Fruit fly (Drosophila melanogaster) whole organism, embryonic: ENCODE data around the gene CG43072.

Experiments
- Abd-B ChIP-seq: fragments of 200-800 bp; sonication (Bioruptor generic); optimal IDR thresholded peaks from 2 replicates; lab custom pipeline; 2018; ENCODE audit warnings: missing biosample characterization, mild to moderate bottlenecking, missing genetic modification characterization, moderate library complexity
- CG10274 ChIP-seq: fragments of 200-800 bp; sonication (Bioruptor generic); optimal IDR thresholded peaks from 3 replicates; lab custom pipeline; 2017; ENCODE audit warnings: missing biosample characterization, mild to moderate bottlenecking, missing genetic modification characterization
- CG10462 ChIP-seq: fragments of 200-800 bp; sonication (Bioruptor generic); optimal IDR thresholded peaks from 2 replicates; lab custom pipeline; 2016; ENCODE audit warnings: missing biosample characterization, missing genetic modification characterization
- CG12071 ChIP-seq: fragments of 200-800 bp; sonication (Bioruptor generic); optimal IDR thresholded peaks from 3 replicates; lab custom pipeline; 2018; ENCODE audit warnings: missing biosample characterization, mild to moderate bottlenecking, missing genetic modification characterization
- CG13894 ChIP-seq: fragments of 200-800 bp; sonication (Bioruptor generic); optimal IDR thresholded peaks from 3 replicates; lab custom pipeline; 2018; ENCODE audit warnings: missing biosample characterization, mild to moderate bottlenecking, missing genetic modification characterization, moderate library complexity
- CG14014 ChIP-seq: fragments of 200-800 bp; sonication (Bioruptor generic); IDR thresholded peaks from 2 replicates; pipeline ENCODE4 v1.3.6; 2022; ENCODE audit warnings: missing biosample characterization, missing genetic modification characterization
- CG17912 ChIP-seq: fragments of 200-800 bp; sonication (Bioruptor generic); optimal IDR thresholded peaks from 2 replicates; lab custom pipeline; 2018; ENCODE audit warnings: missing biosample characterization, mild to moderate bottlenecking, missing genetic modification characterization
- CG18619 ChIP-seq: fragments of 200-800 bp; sonication (Bioruptor generic); optimal IDR thresholded peaks from 3 replicates; lab custom pipeline; 2017; ENCODE audit warnings: missing biosample characterization, mild to moderate bottlenecking, missing genetic modification characterization
- CG18764 ChIP-seq: fragments of 200-800 bp; sonication (Bioruptor generic); optimal IDR thresholded peaks from 3 replicates; lab custom pipeline; 2016; ENCODE audit warnings: missing biosample characterization, missing genetic modification characterization
- CG31224 ChIP-seq: fragments of 200-800 bp; sonication (Bioruptor generic); IDR thresholded peaks from 2 replicates; pipeline ENCODE4 v1.3.6; 2022; ENCODE audit warnings: missing biosample characterization, missing genetic modification characterization
- CG31365 ChIP-seq: fragments of 200-800 bp; sonication (Bioruptor generic); optimal IDR thresholded peaks from 2 replicates; lab custom pipeline; 2018; ENCODE audit warnings: missing biosample characterization, mild to moderate bottlenecking, missing genetic modification characterization
- CG4424 ChIP-seq: fragments of 200-800 bp; sonication (Bioruptor generic); optimal IDR thresholded peaks from 3 replicates; lab custom pipeline; 2016; ENCODE audit warnings: missing biosample characterization, missing genetic modification characterization
- CG7963 ChIP-seq: fragments of 200-800 bp; sonication (Bioruptor generic); IDR thresholded peaks from 3 replicates; pipeline ENCODE4 v1.3.6; 2022; ENCODE audit warnings: missing biosample characterization, missing genetic modification characterization; ENCODE audit not compliant: partially characterized antibody
- CG9817 ChIP-seq: fragments of 200-800 bp; sonication (Bioruptor generic); optimal IDR thresholded peaks from 2 replicates; lab custom pipeline; 2018; ENCODE audit warnings: missing biosample characterization, mild to moderate bottlenecking, missing genetic modification characterization, moderate library complexity
- CrebB ChIP-seq: fragments of 200-800 bp; sonication (Bioruptor generic); optimal IDR thresholded peaks from 3 replicates; lab custom pipeline; 2018; ENCODE audit warnings: missing biosample characterization, mild to moderate bottlenecking, missing genetic modification characterization
- Doc3 ChIP-seq: fragments of 200-800 bp; sonication (Bioruptor generic); IDR thresholded peaks from 3 replicates; pipeline ENCODE4 v1.3.6; 2022; ENCODE audit warnings: missing biosample characterization, missing genetic modification characterization; ENCODE audit not compliant: partially characterized antibody
- Drgx ChIP-seq: fragments of 200-800 bp; sonication (Bioruptor generic); IDR thresholded peaks from 2 replicates; pipeline ENCODE4 v1.3.6; 2022; ENCODE audit warnings: missing biosample characterization, missing genetic modification characterization
- E2f1 ChIP-seq: fragments of 200-800 bp; sonication (Bioruptor generic); IDR thresholded peaks from 2 replicates; pipeline ENCODE4 v1.3.6; 2022; ENCODE audit warnings: missing biosample characterization, missing genetic modification characterization
- Gsc ChIP-seq: fragments of 200-800 bp; sonication (Bioruptor generic); IDR thresholded peaks from 2 replicates; pipeline ENCODE4 v1.3.6; 2022; ENCODE audit warnings: missing biosample characterization, missing genetic modification characterization
- H15 ChIP-seq: fragments of 200-800 bp; sonication (Bioruptor generic); IDR thresholded peaks from 3 replicates; pipeline ENCODE4 v1.3.6; 2022; ENCODE audit warnings: missing biosample characterization, missing genetic modification characterization
- H2.0 ChIP-seq: fragments of 200-800 bp; sonication (Bioruptor generic); IDR thresholded peaks from 2 replicates; pipeline ENCODE4 v1.3.6; 2022; ENCODE audit warnings: missing biosample characterization, missing genetic modification characterization
- HLH4C ChIP-seq: fragments of 200-800 bp; sonication (Bioruptor generic); IDR thresholded peaks from 3 replicates; pipeline ENCODE4 v1.3.6; 2022; ENCODE audit warnings: missing biosample characterization, missing genetic modification characterization; ENCODE audit not compliant: partially characterized antibody
- Hand ChIP-seq: fragments of 200-800 bp; sonication (Bioruptor generic); optimal IDR thresholded peaks from 2 replicates; lab custom pipeline; 2017; ENCODE audit warnings: mild to moderate bottlenecking, missing biosample characterization, missing genetic modification reagents, missing genetic modification characterization
- Hsf ChIP-seq: fragments of 200-800 bp; sonication (Bioruptor generic); optimal IDR thresholded peaks from 3 replicates; lab custom pipeline; 2016; ENCODE audit warnings: missing biosample characterization, missing genetic modification characterization
- Med ChIP-seq: fragments of 200-800 bp; sonication (Bioruptor generic); peaks from one replicate; lab custom pipeline; 2016; ENCODE audit warnings: missing biosample characterization, missing genetic modification characterization, mild to moderate bottlenecking, inconsistent platforms, moderate library complexity
- NC2α ChIP-seq: fragments of 200-800 bp; sonication (Bioruptor generic); optimal IDR thresholded peaks from 2 replicates; lab custom pipeline; 2016; ENCODE audit warnings: missing biosample characterization, missing genetic modification characterization
- Oli ChIP-seq: fragments of 200-800 bp; sonication (Bioruptor generic); optimal IDR thresholded peaks from 2 replicates; lab custom pipeline; 2018; ENCODE audit warnings: missing biosample characterization, mild to moderate bottlenecking, missing genetic modification characterization, moderate library complexity
- Opbp ChIP-seq: fragments of 200-800 bp; sonication (Bioruptor generic); IDR thresholded peaks from 3 replicates; pipeline ENCODE4 v1.3.6; 2022; ENCODE audit warnings: missing biosample characterization, missing genetic modification characterization; ENCODE audit not compliant: partially characterized antibody
- Ssrp ChIP-seq: fragments of 200-800 bp; sonication (Bioruptor generic); optimal IDR thresholded peaks from 2 replicates; lab custom pipeline; 2018; ENCODE audit warnings: missing biosample characterization, mild to moderate bottlenecking, missing genetic modification characterization, moderate library complexity
- Usf ChIP-seq: fragments of 200-800 bp; sonication (Bioruptor generic); optimal IDR thresholded peaks from 2 replicates; lab custom pipeline; 2017; ENCODE audit warnings: missing genotype, missing biosample characterization, missing genetic modification characterization
- ato ChIP-seq: fragments of 200-800 bp; sonication (Bioruptor generic); IDR thresholded peaks from 2 replicates; pipeline ENCODE4 v1.3.6; 2022; ENCODE audit warnings: missing biosample characterization, missing genetic modification characterization; ENCODE audit not compliant: partially characterized antibody
- br ChIP-seq: fragments of >200 bp; optimal IDR thresholded peaks from 2 replicates; lab custom pipeline; 2017
- da ChIP-seq: fragments of 200-800 bp; sonication (Bioruptor generic); optimal IDR thresholded peaks from 2 replicates; lab custom pipeline; 2016; ENCODE audit warnings: missing biosample characterization, missing genetic modification characterization
- dm ChIP-seq: fragments of 200-800 bp; sonication (Bioruptor generic); optimal IDR thresholded peaks from 3 replicates; lab custom pipeline; 2016; ENCODE audit warnings: missing biosample characterization, missing genetic modification characterization
- gcm2 ChIP-seq: fragments of 200-800 bp; sonication (Bioruptor generic); optimal IDR thresholded peaks from 2 replicates; lab custom pipeline; 2016; ENCODE audit warnings: missing biosample characterization, missing genetic modification characterization
- gro ChIP-seq: fragments of 200-800 bp; sonication (Bioruptor generic); optimal IDR thresholded peaks from 2 replicates; lab custom pipeline; 2016; ENCODE audit warnings: missing biosample characterization, missing genetic modification characterization
- h ChIP-seq: fragments of >200 bp; optimal IDR thresholded peaks from 2 replicates; lab custom pipeline; 2017
- kni ChIP-seq: fragments of 200-800 bp; sonication (Bioruptor generic); optimal IDR thresholded peaks from 3 replicates; lab custom pipeline; 2017; ENCODE audit warnings: mild to moderate bottlenecking, missing biosample characterization, missing genetic modification reagents, missing genetic modification characterization
- maf-S ChIP-seq: fragments of 200-800 bp; sonication (Bioruptor generic); optimal IDR thresholded peaks from 2 replicates; lab custom pipeline; 2016; ENCODE audit warnings: missing biosample characterization, missing genetic modification characterization
- ranshi ChIP-seq: fragments of 200-800 bp; sonication (Bioruptor generic); IDR thresholded peaks from 2 replicates; pipeline ENCODE4 v1.3.6; 2022; ENCODE audit warnings: missing biosample characterization, missing genetic modification characterization
- scrt ChIP-seq: fragments of 200-800 bp; sonication (Bioruptor generic); optimal IDR thresholded peaks from 2 replicates; lab custom pipeline; 2018; ENCODE audit warnings: missing biosample characterization, mild to moderate bottlenecking, missing genetic modification characterization, moderate library complexity
- sens ChIP-seq: fragments of 200-800 bp; sonication (Bioruptor generic); peaks from one replicate; lab custom pipeline; 2016; ENCODE audit warnings: missing biosample characterization, missing genetic modification characterization
- slp2 ChIP-seq: fragments of 200-800 bp; sonication (Bioruptor generic); optimal IDR thresholded peaks from 2 replicates; lab custom pipeline; 2016; ENCODE audit warnings: missing biosample characterization, missing genetic modification characterization
- sr ChIP-seq: fragments of 200-800 bp; sonication (Bioruptor generic); IDR thresholded peaks from 3 replicates; pipeline ENCODE4 v1.3.6; 2022; ENCODE audit warnings: missing biosample characterization, missing genetic modification characterization
- stc ChIP-seq: fragments of 200-800 bp; sonication (Bioruptor generic); IDR thresholded peaks from 2 replicates; pipeline ENCODE4 v1.3.6; 2022; ENCODE audit warnings: missing biosample characterization, missing genetic modification characterization
- tgo ChIP-seq: fragments of 200-800 bp; sonication (Bioruptor generic); IDR thresholded peaks from 3 replicates; pipeline ENCODE4 v1.3.6; 2022; ENCODE audit warnings: missing biosample characterization, missing genetic modification characterization
- trem ChIP-seq: fragments of 200-800 bp; optimal IDR thresholded peaks from 3 replicates; lab custom pipeline; 2019; ENCODE audit warnings: missing biosample characterization, mild to moderate bottlenecking, missing genetic modification characterization, moderate library complexity
- trh ChIP-seq: fragments of 200-800 bp; sonication (Bioruptor generic); optimal IDR thresholded peaks from 2 replicates; lab custom pipeline; 2016; ENCODE audit warnings: missing biosample characterization, missing genetic modification characterization
- unpg ChIP-seq: fragments of 200-800 bp; sonication (Bioruptor generic); optimal IDR thresholded peaks from 3 replicates; lab custom pipeline; 2018; ENCODE audit warnings: missing biosample characterization, mild to moderate bottlenecking, missing genetic modification characterization, moderate library complexity
- usp ChIP-seq: fragments of >200 bp; optimal IDR thresholded peaks from 2 replicates; lab custom pipeline; 2017; ENCODE audit warnings: missing biosample characterization, missing genetic modification characterization
- vfl ChIP-seq: fragments of 200-800 bp; sonication (Bioruptor generic); optimal IDR thresholded peaks from 2 replicates; lab custom pipeline; 2016; ENCODE audit warnings: missing biosample characterization, missing genetic modification characterization
- zf30C ChIP-seq: fragments of 200-800 bp; sonication (Bioruptor generic); optimal IDR thresholded peaks from 3 replicates; lab custom pipeline; 2018; ENCODE audit warnings: missing biosample characterization, mild to moderate bottlenecking, missing genetic modification characterization

Gene CG43072

dm6 chr3L:21037404-21037803 lies 28.2 kb upstream of the CG43072 start (continued):
- no peak for TF ChIP-seq HLH4C (GFP tag; lab: Robert Waterston, UW)
- TF ChIP-seq CG4424 (GFP tag; lab: Kevin White, UChicago), result peak; percentile 79
- TF ChIP-seq CG10274 (GFP tag; lab: Kevin White, UChicago), result peak; percentile 46
- TF ChIP-seq CG12071, result peak; percentile 53
- TF ChIP-seq zf30C (GFP tag; lab: Kevin White, UChicago), result peak; percentile 55
- no peak for TF ChIP-seq Doc3 (GFP tag; lab: Robert Waterston, UW)
- TF ChIP-seq usp (GFP tag; lab: Kevin White, UChicago), result no peak
- TF ChIP-seq H15 (GFP tag; lab: Robert Waterston, UW), result no peak; the same call in 2 of the 3 replicates
- peak; percentile 78 for TF ChIP-seq CG14014
- TF ChIP-seq gro (GFP tag; lab: Kevin White, UChicago), result peak; percentile 53
- TF ChIP-seq sr, result no peak
- peak; percentile 54 for TF ChIP-seq CG13894
- peak; percentile 65 for TF ChIP-seq CG10462 (GFP tag; lab: Kevin White, UChicago)
- peak; percentile 81 for TF ChIP-seq Hsf
- peak; percentile 20 for TF ChIP-seq CG31365
- TF ChIP-seq dm (GFP tag; lab: Kevin White, UChicago), result peak; percentile 32
- peak; percentile 59 for TF ChIP-seq scrt (GFP tag; lab: Kevin White, UChicago)
- peak; percentile 44 for TF ChIP-seq trh
- TF ChIP-seq Gsc (GFP tag; lab: Robert Waterston, UW), result no peak
- peak; percentile 51 for TF ChIP-seq Hand
- TF ChIP-seq Drgx (GFP tag; lab: Robert Waterston, UW), result peak; percentile 69; the same call in 1 of the 2 replicates
- TF ChIP-seq Med, result peak; percentile 95
- TF ChIP-seq sens (GFP tag; lab: Kevin White, UChicago), result peak; percentile 96
- no peak for TF ChIP-seq CG7963
- no peak for TF ChIP-seq kni (GFP tag; lab: Kevin White, UChicago)
- TF ChIP-seq br (lab: Kevin White, UChicago), result no peak
- TF ChIP-seq Abd-B (GFP tag; lab: Kevin White, UChicago), result peak; percentile 67
- peak; percentile 90 for TF ChIP-seq unpg
- peak; percentile 56 for TF ChIP-seq CG18619 (GFP tag; lab: Kevin White, UChicago)
- peak; percentile 59 for TF ChIP-seq CG18764
- TF ChIP-seq gcm2 (GFP tag; lab: Kevin White, UChicago), result no peak
- no peak for TF ChIP-seq Opbp (GFP tag; lab: Robert Waterston, UW)
- no peak for TF ChIP-seq h (lab: Kevin White, UChicago)
- TF ChIP-seq H2.0 (GFP tag; lab: Robert Waterston, UW), result peak; percentile 75
- peak; percentile 81 for TF ChIP-seq ranshi (GFP tag; lab: Robert Waterston, UW)
- TF ChIP-seq NC2α (GFP tag; lab: Kevin White, UChicago), result no peak
- peak; percentile 69 for TF ChIP-seq CG9817 (tag; lab: Kevin White, UChicago)
- peak; percentile 79 for TF ChIP-seq Ssrp
- TF ChIP-seq Oli (tag; lab: Kevin White, UChicago), result peak; percentile 86
- TF ChIP-seq slp2 (GFP tag; lab: Kevin White, UChicago), result peak; percentile 37
- peak; percentile 58 for TF ChIP-seq vfl (GFP tag; lab: Kevin White, UChicago)
- TF ChIP-seq da, result no peak
- peak; percentile 61 for TF ChIP-seq CrebB
- TF ChIP-seq maf-S (GFP tag; lab: Kevin White, UChicago), result peak; percentile 54
- TF ChIP-seq CG31224 (GFP tag; lab: Robert Waterston, UW), result 0 out of 2 replicates have a peak, but pooled peaks have one; percentile 33
- TF ChIP-seq CG17912 (GFP tag; lab: Kevin White, UChicago), result no peak
- TF ChIP-seq ato (GFP tag; lab: Robert Waterston, UW), result no peak
- TF ChIP-seq trem, result peak; percentile 60
- peak; percentile 67 for TF ChIP-seq stc (GFP tag; lab: Robert Waterston, UW)
- TF ChIP-seq tgo (GFP tag; lab: Robert Waterston, UW), result peak; percentile 58
- TF ChIP-seq Usf (GFP tag; lab: Kevin White, UChicago), result no peak
- TF ChIP-seq E2f1 (GFP tag; lab: Robert Waterston, UW), result peak; percentile 58; the same call in 1 of the 2 replicates
